Worm (Caenorhabditis elegans): ENCODE data around the gene Y57G11C.43.

Gene Y57G11C.43

ce11 chrIV:14769218-14769835, at the start of gene Y57G11C.43:
Gene Y57G11C.43, plus strand, starts transcription at chrIV:14769441.
- TF ChIP-seq him-1 (tag; optimal IDR thresholded peaks at IDR 0.05) = no peak
- no peak for TF ChIP-seq W03F9.2 (tag; optimal IDR thresholded peaks at IDR 0.05)
- no peak for TF ChIP-seq dao-5 (tag; optimal IDR thresholded peaks at IDR 0.05)

DNA sequence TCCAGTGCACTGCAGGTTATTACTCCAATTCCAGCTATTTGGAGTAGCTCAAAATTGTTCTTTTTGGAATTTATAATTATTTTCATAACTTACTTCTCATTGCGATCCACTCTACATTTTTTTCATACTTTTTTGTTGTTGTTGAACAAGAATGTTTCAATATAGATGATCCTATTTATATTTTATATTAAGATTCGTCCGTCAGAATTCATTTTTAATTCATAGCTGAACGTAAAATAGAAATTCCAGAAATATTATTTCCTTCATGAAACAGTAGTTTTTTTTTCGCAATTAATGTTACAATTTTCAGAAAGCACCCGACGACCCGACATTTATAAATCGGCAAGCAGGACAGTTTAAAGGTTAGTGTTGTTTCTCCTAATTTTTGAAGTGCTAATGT, 41.0 kb upstream of the Y57G11C.43 start, which contains the start of gene Y57G11C.42:
TSS of gene Y57G11C.42 (plus strand) at position 301 of the 400 bp plus-strand sequence.
- TF ChIP-seq him-1 (tag; optimal IDR thresholded peaks at IDR 0.05) (no peak), dao-5 (tag; optimal IDR thresholded peaks at IDR 0.05) (no peak), W03F9.2 (tag; optimal IDR thresholded peaks at IDR 0.05) (no peak)

ce11 chrIV:14729272-14729671, 40.0 kb upstream of the Y57G11C.43 start:
- TF ChIP-seq him-1 (tag; optimal IDR thresholded peaks at IDR 0.05) = no peak

DNA sequence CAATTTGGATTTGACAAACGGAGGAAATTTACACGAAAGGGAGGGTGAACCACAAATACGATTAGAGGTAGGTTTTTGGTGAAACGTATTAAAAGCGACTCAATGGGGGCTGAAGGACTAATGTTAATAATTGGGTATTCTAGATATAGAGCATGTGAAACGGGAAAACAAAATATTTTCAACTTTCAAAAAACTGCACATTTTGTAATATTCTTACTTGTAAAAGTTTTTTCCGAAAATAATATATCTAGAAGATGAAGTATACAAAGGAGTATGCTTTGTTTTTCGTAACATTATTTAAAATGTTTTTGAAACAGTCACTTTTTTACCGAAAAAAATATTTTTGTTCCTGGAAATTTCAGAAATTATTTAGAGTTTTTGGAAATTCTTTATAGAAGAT, 27.3 kb upstream of the Y57G11C.43 start:
- TF ChIP-seq him-1 (tag; optimal IDR thresholded peaks at IDR 0.05) = no peak
- no peak for TF ChIP-seq W03F9.2 (tag; optimal IDR thresholded peaks at IDR 0.05)
- TF ChIP-seq dao-5 (tag; optimal IDR thresholded peaks at IDR 0.05) = no peak

DNA sequence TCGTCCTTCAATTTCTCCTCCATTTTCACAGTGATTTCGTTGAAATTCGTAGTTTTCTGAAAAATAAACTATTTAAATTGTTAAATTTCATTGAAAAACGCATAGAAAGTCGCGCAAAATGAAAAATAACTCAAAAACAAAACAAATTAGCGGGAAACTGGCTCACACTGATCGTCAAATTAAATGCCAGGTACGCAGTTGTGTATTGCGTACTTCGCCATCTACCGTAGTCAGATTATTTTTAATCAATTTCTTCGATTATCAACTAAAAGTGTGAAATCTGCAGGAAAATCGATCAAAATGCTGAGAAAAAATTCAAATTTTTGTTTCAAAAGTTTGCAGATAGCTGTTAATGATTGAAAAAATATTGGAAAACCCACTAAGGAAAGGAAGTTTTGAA, 14.3 kb upstream of the Y57G11C.43 start, which contains the start of gene Y57G11C.499:
TSS of gene Y57G11C.499 (minus strand) at position 23 of the 400 bp plus-strand sequence.
- TF ChIP-seq W03F9.2 (tag; optimal IDR thresholded peaks at IDR 0.05) = no peak
- TF ChIP-seq dao-5 (tag; optimal IDR thresholded peaks at IDR 0.05) = no peak
- no peak for TF ChIP-seq him-1 (tag; optimal IDR thresholded peaks at IDR 0.05)

DNA sequence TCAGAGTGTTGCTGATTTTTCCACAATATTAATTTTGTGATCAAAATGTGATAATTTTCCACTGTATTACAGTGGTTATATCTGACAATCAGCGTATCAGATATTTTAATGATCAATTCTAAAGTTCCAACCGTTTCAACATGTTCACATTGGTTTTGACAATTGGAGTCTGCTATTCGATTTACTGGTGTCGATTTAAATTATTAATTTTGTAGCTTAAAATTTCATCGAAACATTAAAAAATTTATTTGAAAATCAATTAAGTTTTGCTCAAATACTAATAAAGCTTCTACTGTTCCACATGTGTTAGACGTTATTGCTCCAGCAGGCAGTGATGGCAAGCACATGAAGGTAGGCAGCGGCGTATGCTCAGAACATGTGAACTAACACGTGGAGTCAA, 11.5 kb upstream of the Y57G11C.43 start:
- TF ChIP-seq dao-5 (tag; optimal IDR thresholded peaks at IDR 0.05) (no peak), W03F9.2 (tag; optimal IDR thresholded peaks at IDR 0.05) (no peak), him-1 (tag; optimal IDR thresholded peaks at IDR 0.05) (no peak)

ce11 chrIV:14759662-14760061, 9.6 kb upstream of the Y57G11C.43 start:
- TF ChIP-seq dao-5 (tag; optimal IDR thresholded peaks at IDR 0.05) (no peak), him-1 (tag; optimal IDR thresholded peaks at IDR 0.05) (no peak), W03F9.2 (tag; optimal IDR thresholded peaks at IDR 0.05) (no peak)

DNA sequence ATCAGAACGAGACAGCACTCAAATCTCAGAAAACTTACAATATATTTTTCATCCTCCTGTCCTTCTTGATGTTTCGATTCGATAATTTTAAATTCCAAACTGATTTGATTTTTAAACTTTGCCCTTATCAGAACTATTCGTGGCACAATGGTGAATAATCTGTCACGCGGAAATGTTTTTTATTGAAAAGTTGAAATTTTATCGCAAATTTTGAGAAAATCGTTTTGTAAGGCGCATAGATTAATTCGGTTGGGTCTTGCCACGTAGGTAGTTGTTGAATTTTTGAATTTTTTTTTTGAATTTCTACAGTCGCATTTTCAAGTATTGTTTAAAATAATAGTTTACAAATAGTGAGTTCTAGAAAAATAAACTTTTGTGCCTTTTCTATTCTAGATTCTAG, 8.4 kb upstream of the Y57G11C.43 start, which contains the start of gene ptp-5.2:
TSS of gene ptp-5.2 (minus strand) at position 101 of the 400 bp plus-strand sequence.
- no peak for TF ChIP-seq W03F9.2 (tag; optimal IDR thresholded peaks at IDR 0.05)
- TF ChIP-seq dao-5 (tag; optimal IDR thresholded peaks at IDR 0.05) = no peak
- no peak for TF ChIP-seq him-1 (tag; optimal IDR thresholded peaks at IDR 0.05)

ce11 chrIV:14763938-14764718, 5.1 kb upstream of the Y57G11C.43 start:
- TF ChIP-seq W03F9.2 (tag; optimal IDR thresholded peaks at IDR 0.05) (no peak), him-1 (tag; optimal IDR thresholded peaks at IDR 0.05) (no peak), dao-5 (tag; optimal IDR thresholded peaks at IDR 0.05) (no peak)

DNA sequence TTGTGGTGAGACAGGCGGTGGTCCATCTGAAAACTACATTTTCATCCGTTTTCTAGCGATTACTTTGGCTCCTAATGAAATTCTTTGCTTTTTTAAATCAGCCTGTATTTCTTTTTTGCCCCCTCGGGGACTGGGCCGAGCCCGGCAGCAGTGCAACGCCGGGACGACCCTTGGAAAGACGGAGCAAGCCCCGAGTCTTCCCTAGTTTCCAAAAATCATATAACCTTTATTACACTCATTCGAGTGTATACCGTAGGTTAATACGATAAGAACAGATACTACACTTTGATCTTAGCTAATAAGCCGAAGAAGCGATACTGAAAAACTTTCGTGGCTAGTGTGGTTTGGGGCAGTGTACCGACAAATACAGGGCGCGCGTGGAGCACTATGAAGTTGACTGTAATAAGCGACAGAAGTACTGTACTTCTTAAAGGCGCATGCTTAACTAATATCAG, 4.5 kb upstream of the Y57G11C.43 start:
- TF ChIP-seq dao-5 (tag; optimal IDR thresholded peaks at IDR 0.05) (no peak), him-1 (tag; optimal IDR thresholded peaks at IDR 0.05) (no peak), W03F9.2 (tag; optimal IDR thresholded peaks at IDR 0.05) (peak; percentile 33)

- no peak for TF ChIP-seq W03F9.2 (tag; optimal IDR thresholded peaks at IDR 0.05)
- no peak for TF ChIP-seq dao-5 (tag; optimal IDR thresholded peaks at IDR 0.05)
- no peak for TF ChIP-seq him-1 (tag; optimal IDR thresholded peaks at IDR 0.05)
Observed at ce11 chrIV:14765336-14765735, 3.9 kb upstream of the Y57G11C.43 start, which contains the start of gene Y57G11C.5. Gene Y57G11C.5, minus strand, starts transcription at chrIV:14765436.

DNA sequence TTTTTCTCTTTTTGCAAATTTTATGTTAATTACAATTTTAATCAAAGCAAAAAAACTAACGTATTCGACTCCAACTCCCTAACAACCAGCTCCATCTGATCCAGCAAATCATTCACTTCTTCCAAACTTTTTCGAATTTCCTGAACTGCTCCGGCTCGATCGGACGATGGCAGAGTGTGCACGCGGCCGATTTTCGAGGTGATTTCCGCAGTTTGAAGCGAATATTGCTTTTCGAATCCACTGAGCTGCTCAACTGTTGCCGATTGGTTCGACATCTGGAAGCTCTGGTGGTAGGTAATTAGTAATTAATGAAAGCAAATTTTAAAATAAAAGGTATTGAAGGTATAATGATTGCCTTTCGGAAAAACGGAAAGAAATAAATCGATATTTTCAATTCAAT, 2.9 kb upstream of the Y57G11C.43 start, which contains the start of gene vti-1:
TSS of gene vti-1 (minus strand) at position 284 of the 400 bp plus-strand sequence.
- TF ChIP-seq him-1 (tag; optimal IDR thresholded peaks at IDR 0.05) (no peak), dao-5 (tag; optimal IDR thresholded peaks at IDR 0.05) (no peak), W03F9.2 (tag; optimal IDR thresholded peaks at IDR 0.05) (no peak)

- peak; percentile 89 for TF ChIP-seq W03F9.2 (tag; optimal IDR thresholded peaks at IDR 0.05)
- TF ChIP-seq him-1 (tag; optimal IDR thresholded peaks at IDR 0.05) = peak; percentile 41
- no peak for TF ChIP-seq dao-5 (tag; optimal IDR thresholded peaks at IDR 0.05)
Observed at ce11 chrIV:14767693-14768251, 1.5 kb upstream of the Y57G11C.43 start, which contains the start of the genes mrps-7 and Y57G11C.3. Gene mrps-7, minus strand, starts transcription at chrIV:14767730. Gene Y57G11C.3, plus strand, starts transcription at chrIV:14768201.

DNA sequence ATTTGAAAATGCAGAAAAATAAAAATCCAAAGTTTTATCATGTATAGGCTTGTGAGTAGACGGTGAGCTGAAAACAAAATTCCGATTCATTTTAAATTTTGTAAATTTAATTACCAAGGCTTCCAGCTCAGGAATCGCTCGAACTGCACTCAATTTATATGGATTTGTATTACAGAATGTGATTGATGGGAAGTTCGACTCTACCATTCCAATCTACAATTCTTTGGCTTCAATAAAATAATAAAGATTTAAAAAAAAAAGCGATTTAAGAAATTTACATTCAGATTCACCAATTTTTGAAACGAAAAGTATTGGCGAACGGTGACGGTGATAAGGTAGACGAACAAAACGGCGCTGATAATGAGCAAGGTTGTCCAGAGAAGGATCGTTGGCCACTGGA, 1.4 kb downstream of the Y57G11C.43 start:
- no peak for TF ChIP-seq W03F9.2 (tag; optimal IDR thresholded peaks at IDR 0.05)
- TF ChIP-seq dao-5 (tag; optimal IDR thresholded peaks at IDR 0.05) = no peak
- no peak for TF ChIP-seq him-1 (tag; optimal IDR thresholded peaks at IDR 0.05)
